Worm (Caenorhabditis elegans) whole organism, L2 larva: ENCODE measurements around the gene nhr-118.

ENCODE experiments used
- blmp-1 ChIP-seq: sonication (generic microtip); optimal IDR thresholded peaks from 2 replicates; lab custom pipeline; 2017; ENCODE audit warnings: missing genetic modification characterization, mild to moderate bottlenecking, missing compliant biosample characterization, antibody characterized with exemption, moderate library complexity; ENCODE audit not compliant: insufficient read depth
- nhr-77 ChIP-seq: fragments of 150-350 bp; optimal IDR thresholded peaks from 2 replicates; lab custom pipeline; 2014; ENCODE audit warnings: missing biosample characterization, missing genetic modification characterization
- snpc-4 ChIP-seq: fragments of 150-350 bp; optimal IDR thresholded peaks from 2 replicates; lab custom pipeline; 2014; ENCODE audit warnings: missing biosample characterization, missing genetic modification characterization
- zag-1 ChIP-seq: fragments of 150-350 bp; optimal IDR thresholded peaks from 2 replicates; lab custom pipeline; 2014; ENCODE audit warnings: missing biosample characterization, missing genetic modification characterization
- ztf-11 ChIP-seq: sonication (generic microtip); optimal IDR thresholded peaks from 2 replicates; lab custom pipeline; 2017; ENCODE audit warnings: missing biosample characterization, missing genetic modification characterization

- TF ChIP-seq nhr-77 (tag; lab: Kevin White, UChicago) (no peak), snpc-4 (tag; lab: Kevin White, UChicago) (no peak), blmp-1 (no peak), zag-1 (tag; lab: Kevin White, UChicago) (no peak), ztf-11 (tag; lab: Kevin White, UChicago) (no peak)
Observed at ce11 chrV:4387402-4387801, 20.2 kb upstream of the nhr-118 start, which contains the start of gene F13A2.9.
